Fruit fly (Drosophila melanogaster) whole organism: Measurements from ENCODE around the gene CG5883.

Experiments used
- Dll ChIP-seq: fragments of >200 bp; optimal IDR thresholded peaks from 2 replicates; lab custom pipeline; 2017
- pan ChIP-seq: fragments of >200 bp; optimal IDR thresholded peaks from 2 replicates; lab custom pipeline; 2017
- psq ChIP-seq: fragments of >200 bp; optimal IDR thresholded peaks from 2 replicates; lab custom pipeline; 2017
- usp ChIP-seq: fragments of >200 bp; optimal IDR thresholded peaks from 2 replicates; lab custom pipeline; 2017; ENCODE audit warnings: missing biosample characterization, missing genetic modification characterization, mixed read lengths

DNA sequence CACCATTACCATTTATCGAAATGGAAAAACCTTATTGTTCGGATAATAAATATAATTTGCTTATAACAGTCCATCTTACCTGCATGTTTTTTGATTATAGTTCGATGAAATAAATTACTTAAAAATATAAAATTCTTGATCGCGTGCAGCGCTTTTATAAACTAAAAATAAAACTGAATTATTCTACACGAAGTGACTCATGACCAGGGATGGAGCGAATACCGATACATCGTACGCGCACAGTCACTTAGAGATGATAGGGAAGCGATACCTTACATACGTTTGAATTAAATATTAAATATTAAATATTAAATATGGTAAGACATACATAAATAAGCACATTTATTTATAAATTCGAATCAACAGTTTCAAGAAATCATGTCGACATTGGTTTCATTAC lies 48.3 kb upstream of the CG5883 start, which contains the start of gene viaf:
- TF ChIP-seq psq (lab: Kevin White, UChicago) (no peak), pan (lab: Kevin White, UChicago) (no peak), usp (no peak), Dll (lab: Kevin White, UChicago) (no peak)
